Worm (Caenorhabditis elegans) whole organism, young adult: Measurements from ENCODE around the gene Y45F10D.16.

Experiments
- B0019.2 ChIP-seq: fragments of 200-800 bp; sonication (Bioruptor generic); conservative IDR thresholded peaks from 2 replicates; pipeline ENCODE4 v1.3.6; 2022; ENCODE audit warnings: missing genetic modification reagents, missing genetic modification characterization, missing compliant biosample characterization
- B0035.1 ChIP-seq: sonication (generic microtip); optimal IDR thresholded peaks from 2 replicates; lab custom pipeline; 2016; ENCODE audit warnings: missing genetic modification characterization, mild to moderate bottlenecking, missing compliant biosample characterization, missing genotype, missing genetic modification reagents
- B0261.1 ChIP-seq: sonication (generic microtip); optimal IDR thresholded peaks from 2 replicates; lab custom pipeline; 2016; ENCODE audit warnings: mild to moderate bottlenecking, missing genetic modification characterization, moderate library complexity, missing compliant biosample characterization
- C06A6.2 ChIP-seq: fragments of 200-800 bp; sonication (Bioruptor generic); conservative IDR thresholded peaks from 2 replicates; pipeline ENCODE4 v1.3.6; 2022; ENCODE audit warnings: missing genetic modification characterization, missing compliant biosample characterization
- F49E8.2 ChIP-seq: sonication (generic microtip); optimal IDR thresholded peaks from 3 replicates; lab custom pipeline; 2017; ENCODE audit warnings: missing genetic modification characterization, mild to moderate bottlenecking, missing compliant biosample characterization, antibody characterized with exemption, moderate library complexity; ENCODE audit not compliant: insufficient read depth
- F57A8.1 ChIP-seq: fragments of 200-800 bp; sonication (Bioruptor generic); optimal IDR thresholded peaks from 2 replicates; lab custom pipeline; 2018; ENCODE audit warnings: mild to moderate bottlenecking, missing genetic modification characterization, moderate library complexity, missing compliant biosample characterization
- T07F8.4 ChIP-seq: sonication (generic microtip); optimal IDR thresholded peaks from 2 replicates; lab custom pipeline; 2016; ENCODE audit warnings: mild to moderate bottlenecking, missing genetic modification characterization, moderate library complexity, missing compliant biosample characterization
- T26A5.8 ChIP-seq: sonication (generic microtip); optimal IDR thresholded peaks from 2 replicates; lab custom pipeline; 2016; ENCODE audit warnings: missing genetic modification characterization, missing compliant biosample characterization
- Y56A3A.18 ChIP-seq: fragments of 200-800 bp; sonication (Bioruptor generic); IDR thresholded peaks from 2 replicates; pipeline ENCODE4 v1.3.6; 2022; ENCODE audit warnings: missing genetic modification reagents, missing genetic modification characterization, missing compliant biosample characterization
- Y67H2A.10 ChIP-seq: fragments of 200-800 bp; sonication (Bioruptor generic); conservative IDR thresholded peaks from 2 replicates; pipeline ENCODE4 v1.3.6; 2022; ENCODE audit warnings: missing genetic modification reagents, missing genetic modification characterization, missing compliant biosample characterization
- Y79H2A.3 ChIP-seq: fragments of 200-800 bp; sonication (Bioruptor generic); conservative IDR thresholded peaks from 2 replicates; pipeline ENCODE4 v1.3.6; 2022; ENCODE audit warnings: missing genetic modification reagents, missing genetic modification characterization, missing compliant biosample characterization
- ZK185.1 ChIP-seq: sonication (generic microtip); optimal IDR thresholded peaks from 2 replicates; lab custom pipeline; 2016; ENCODE audit warnings: mild to moderate bottlenecking, missing genetic modification characterization, missing compliant biosample characterization; ENCODE audit not compliant: poor library complexity, severe bottlenecking
- athp-1 ChIP-seq: sonication (generic microtip); optimal IDR thresholded peaks from 2 replicates; lab custom pipeline; 2017; ENCODE audit warnings: mild to moderate bottlenecking, missing genetic modification characterization, missing compliant biosample characterization
- attf-6 ChIP-seq: fragments of 200-800 bp; sonication (Bioruptor generic); IDR thresholded peaks from 2 replicates; pipeline ENCODE4 v1.3.6; 2022; ENCODE audit warnings: missing genetic modification reagents, missing genetic modification characterization, missing compliant biosample characterization
- cebp-2 ChIP-seq: fragments of 200-800 bp; sonication (Bioruptor generic); IDR thresholded peaks from 2 replicates; pipeline ENCODE4 v1.3.6; 2022; ENCODE audit warnings: missing genetic modification characterization, missing compliant biosample characterization
- ceh-100 ChIP-seq: fragments of 200-800 bp; sonication (Bioruptor generic); IDR thresholded peaks from 2 replicates; pipeline ENCODE4 v1.3.6; 2022; ENCODE audit warnings: missing genetic modification reagents, missing genetic modification characterization, missing compliant biosample characterization
- ceh-91 ChIP-seq: fragments of 200-800 bp; sonication (Bioruptor generic); IDR thresholded peaks from 2 replicates; pipeline ENCODE4 v1.3.6; 2022; ENCODE audit warnings: missing genetic modification reagents, missing genetic modification characterization, missing compliant biosample characterization
- dpl-1 ChIP-seq: fragments of 150-350 bp; optimal IDR thresholded peaks from 2 replicates; lab custom pipeline; 2014; ENCODE audit warnings: missing biosample characterization, missing genetic modification reagents, missing genetic modification characterization
- egl-18 ChIP-seq: fragments of 200-800 bp; sonication (Bioruptor generic); IDR thresholded peaks from 2 replicates; pipeline ENCODE4 v1.3.6; 2022; ENCODE audit warnings: missing genetic modification reagents, missing genetic modification characterization, missing compliant biosample characterization
- egl-44 ChIP-seq: fragments of 200-800 bp; sonication (Bioruptor generic); IDR thresholded peaks from 2 replicates; pipeline ENCODE4 v1.3.6; 2022; ENCODE audit warnings: missing genetic modification reagents, missing genetic modification characterization, missing compliant biosample characterization
- fkh-3 ChIP-seq: sonication (generic microtip); optimal IDR thresholded peaks from 2 replicates; lab custom pipeline; 2016; ENCODE audit warnings: mild to moderate bottlenecking, missing genetic modification characterization, missing compliant biosample characterization
- gei-17 ChIP-seq: fragments of 200-800 bp; sonication (Bioruptor generic); optimal IDR thresholded peaks from 2 replicates; lab custom pipeline; 2018; ENCODE audit warnings: mild to moderate bottlenecking, missing genetic modification characterization, missing compliant biosample characterization
- hlh-12 ChIP-seq: sonication (generic microtip); optimal IDR thresholded peaks from 2 replicates; lab custom pipeline; 2016; ENCODE audit warnings: missing genetic modification characterization, missing compliant biosample characterization
- hmg-1.2 ChIP-seq: fragments of 200-800 bp; sonication (Bioruptor generic); IDR thresholded peaks from 2 replicates; pipeline ENCODE4 v1.3.6; 2022; ENCODE audit warnings: missing genetic modification reagents, missing genetic modification characterization, missing compliant biosample characterization
- hmg-20 ChIP-seq: fragments of 200-800 bp; sonication (Bioruptor generic); IDR thresholded peaks from 2 replicates; pipeline ENCODE4 v1.3.6; 2022; ENCODE audit warnings: missing genetic modification reagents, missing genetic modification characterization, missing compliant biosample characterization
- hsf-1 ChIP-seq: fragments of 200-800 bp; sonication (Bioruptor generic); IDR thresholded peaks from 2 replicates; pipeline ENCODE4 v1.3.6; 2022; ENCODE audit warnings: missing genetic modification reagents, missing genetic modification characterization, missing compliant biosample characterization
- lin-40 ChIP-seq: sonication (generic microtip); optimal IDR thresholded peaks from 2 replicates; lab custom pipeline; 2016; ENCODE audit warnings: missing genetic modification characterization, mild to moderate bottlenecking, missing compliant biosample characterization, missing genotype, missing genetic modification reagents
- lin-54 ChIP-seq: fragments of 200-800 bp; sonication (Bioruptor generic); optimal IDR thresholded peaks from 2 replicates; lab custom pipeline; 2018; ENCODE audit warnings: mild to moderate bottlenecking, missing genetic modification characterization, missing compliant biosample characterization
- lir-1 ChIP-seq: fragments of 200-800 bp; sonication (Bioruptor generic); conservative IDR thresholded peaks from 2 replicates; pipeline ENCODE4 v1.3.6; 2022; ENCODE audit warnings: missing genetic modification reagents, missing genetic modification characterization, missing compliant biosample characterization
- lsl-1 ChIP-seq: fragments of 200-800 bp; sonication (Bioruptor generic); optimal IDR thresholded peaks from 2 replicates; lab custom pipeline; 2018; ENCODE audit warnings: mild to moderate bottlenecking, missing genetic modification characterization, moderate library complexity, missing compliant biosample characterization
- lsy-27 ChIP-seq: sonication (generic microtip); optimal IDR thresholded peaks from 2 replicates; lab custom pipeline; 2017; ENCODE audit warnings: missing genetic modification characterization, mild to moderate bottlenecking, missing compliant biosample characterization, antibody characterized with exemption, missing genotype, borderline replicate concordance; ENCODE audit not compliant: insufficient read depth
- madf-10 ChIP-seq: sonication (generic microtip); optimal IDR thresholded peaks from 2 replicates; lab custom pipeline; 2016; ENCODE audit warnings: mild to moderate bottlenecking, missing genetic modification characterization, missing compliant biosample characterization
- madf-3 ChIP-seq: fragments of 200-800 bp; sonication (Bioruptor generic); IDR thresholded peaks from 2 replicates; pipeline ENCODE4 v1.3.6; 2022; ENCODE audit warnings: missing genetic modification reagents, missing genetic modification characterization, missing compliant biosample characterization
- madf-6 ChIP-seq: fragments of 200-800 bp; sonication (Bioruptor generic); IDR thresholded peaks from 2 replicates; pipeline ENCODE4 v1.3.6; 2022; ENCODE audit warnings: missing genetic modification reagents, missing genetic modification characterization, missing compliant biosample characterization
- mcd-1 ChIP-seq: fragments of 200-800 bp; sonication (Bioruptor generic); IDR thresholded peaks from 2 replicates; pipeline ENCODE4 v1.3.6; 2022; ENCODE audit warnings: missing genetic modification reagents, missing genetic modification characterization, missing compliant biosample characterization
- nfya-2 ChIP-seq: fragments of 200-800 bp; sonication (Bioruptor generic); IDR thresholded peaks from 2 replicates; pipeline ENCODE4 v1.3.6; 2022; ENCODE audit warnings: missing genetic modification reagents, missing genetic modification characterization, missing compliant biosample characterization
- nhr-120 ChIP-seq: fragments of 200-800 bp; sonication (Bioruptor generic); IDR thresholded peaks from 2 replicates; pipeline ENCODE4 v1.3.6; 2022; ENCODE audit warnings: missing genetic modification characterization, missing compliant biosample characterization
- pbrm-1 ChIP-seq: fragments of 200-800 bp; sonication (Bioruptor generic); IDR thresholded peaks from 2 replicates; pipeline ENCODE4 v1.3.6; 2022; ENCODE audit warnings: missing genetic modification reagents, missing genetic modification characterization, missing compliant biosample characterization
- rcor-1 ChIP-seq: fragments of 200-800 bp; sonication (Bioruptor generic); IDR thresholded peaks from 2 replicates; pipeline ENCODE4 v1.3.6; 2022; ENCODE audit warnings: missing genetic modification reagents, missing genetic modification characterization, missing compliant biosample characterization
- sea-2 ChIP-seq: fragments of 200-800 bp; sonication (Bioruptor generic); IDR thresholded peaks from 2 replicates; pipeline ENCODE4 v1.3.6; 2022; ENCODE audit warnings: missing genetic modification characterization, missing compliant biosample characterization
- snpc-3.4 ChIP-seq: sonication (generic microtip); optimal IDR thresholded peaks from 2 replicates; lab custom pipeline; 2017; ENCODE audit warnings: missing genetic modification characterization, mild to moderate bottlenecking, missing compliant biosample characterization, antibody characterized with exemption, moderate library complexity, missing genotype, missing genetic modification reagents
- unc-130 ChIP-seq: sonication (generic microtip); optimal IDR thresholded peaks from 2 replicates; lab custom pipeline; 2016; ENCODE audit warnings: missing genetic modification reagents, missing genetic modification characterization, missing compliant biosample characterization
- unc-62 ChIP-seq: fragments of 150-350 bp; optimal IDR thresholded peaks from 2 replicates; lab custom pipeline; 2014; ENCODE audit warnings: missing biosample characterization, missing genetic modification reagents, missing genetic modification characterization
- zfh-2 ChIP-seq: fragments of 200-800 bp; sonication (Bioruptor generic); conservative IDR thresholded peaks from 2 replicates; pipeline ENCODE4 v1.3.6; 2022; ENCODE audit warnings: missing genetic modification reagents, missing genetic modification characterization, missing compliant biosample characterization
- zim-3 ChIP-seq: sonication (generic microtip); optimal IDR thresholded peaks from 2 replicates; lab custom pipeline; 2017; ENCODE audit warnings: mild to moderate bottlenecking, missing genetic modification characterization, moderate library complexity, missing compliant biosample characterization
- ztf-3 ChIP-seq: fragments of 200-800 bp; sonication (Bioruptor generic); optimal IDR thresholded peaks from 2 replicates; lab custom pipeline; 2018; ENCODE audit warnings: mild to moderate bottlenecking, missing genetic modification characterization, missing compliant biosample characterization

The Y45F10D.16 gene

ce11 chrIV:13788652-13789051 is 12.4 kb downstream of the Y45F10D.16 start, which contains the start of the genes sas-6 and Y45F10D.7 (continued):
- TF ChIP-seq mcd-1 (GFP tag; lab: Robert Waterston, UW) = 0 out of 2 replicates have a peak, but pooled peaks have one; percentile 30
- peak; percentile 80 for TF ChIP-seq dpl-1
- no peak for TF ChIP-seq gei-17
- peak; percentile 24 for TF ChIP-seq snpc-3.4 (tag; lab: Kevin White, UChicago)
- no peak for TF ChIP-seq T07F8.4 (tag; lab: Kevin White, UChicago)
- TF ChIP-seq Y56A3A.18 (GFP tag; lab: Robert Waterston, UW) = no peak
- TF ChIP-seq hlh-12 (tag; lab: Kevin White, UChicago) = no peak
- peak; percentile 36 for TF ChIP-seq ZK185.1
- TF ChIP-seq C06A6.2 (GFP tag; lab: Robert Waterston, UW) = no peak
- no peak for TF ChIP-seq unc-130 (GFP tag; lab: Kevin White, UChicago)
- no peak for TF ChIP-seq hmg-20 (GFP tag; lab: Robert Waterston, UW)
- no peak for TF ChIP-seq ceh-100 (GFP tag; lab: Robert Waterston, UW)
- TF ChIP-seq ztf-3 (GFP tag; lab: Kevin White, UChicago) = no peak
- TF ChIP-seq lsy-27 (tag; lab: Kevin White, UChicago) = no peak
- peak; percentile 33; the same call in 1 of the 2 replicates for TF ChIP-seq B0019.2 (GFP tag; lab: Robert Waterston, UW)
- no peak for TF ChIP-seq lir-1 (GFP tag; lab: Robert Waterston, UW)
- TF ChIP-seq zfh-2 = no peak
- TF ChIP-seq nhr-120 (GFP tag; lab: Robert Waterston, UW) = no peak
- TF ChIP-seq egl-44 (GFP tag; lab: Robert Waterston, UW) = no peak
- no peak for TF ChIP-seq athp-1 (tag; lab: Kevin White, UChicago)
- TF ChIP-seq cebp-2 = no peak
- TF ChIP-seq F49E8.2 (tag; lab: Kevin White, UChicago) = peak; percentile 11
- TF ChIP-seq B0261.1 (tag; lab: Kevin White, UChicago) = no peak
- no peak for TF ChIP-seq unc-62
- TF ChIP-seq lsl-1 (GFP tag; lab: Kevin White, UChicago) = peak; percentile 91
- TF ChIP-seq T26A5.8 = no peak
- no peak for TF ChIP-seq fkh-3
- TF ChIP-seq sea-2 (GFP tag; lab: Robert Waterston, UW) = no peak
- TF ChIP-seq madf-3 (GFP tag; lab: Robert Waterston, UW) = no peak
- TF ChIP-seq hmg-1.2 (GFP tag; lab: Robert Waterston, UW) = peak; percentile 38; the same call in 1 of the 2 replicates
- no peak for TF ChIP-seq nfya-2 (GFP tag; lab: Robert Waterston, UW)
- peak; percentile 31; the same call in 1 of the 2 replicates for TF ChIP-seq ceh-91 (GFP tag; lab: Robert Waterston, UW)
- TF ChIP-seq hsf-1 = no peak
- TF ChIP-seq zim-3 (tag; lab: Kevin White, UChicago) = no peak
- 0 out of 2 replicates have a peak, but pooled peaks have one; percentile 18 for TF ChIP-seq rcor-1 (GFP tag; lab: Robert Waterston, UW)
- TF ChIP-seq lin-40 (tag; lab: Kevin White, UChicago) = peak; percentile 6
- TF ChIP-seq madf-10 (tag; lab: Kevin White, UChicago) = no peak
- peak; percentile 72 for TF ChIP-seq madf-6 (GFP tag; lab: Robert Waterston, UW)
- no peak for TF ChIP-seq Y79H2A.3
- TF ChIP-seq lin-54 (GFP tag; lab: Kevin White, UChicago) = peak; percentile 87
- TF ChIP-seq egl-18 = no peak
- TF ChIP-seq attf-6 = peak; percentile 88
- TF ChIP-seq Y67H2A.10 (GFP tag; lab: Robert Waterston, UW) = no peak
- TF ChIP-seq B0035.1 = no peak
- no peak for TF ChIP-seq F57A8.1 (GFP tag; lab: Kevin White, UChicago)
- TF ChIP-seq pbrm-1 (GFP tag; lab: Robert Waterston, UW) = peak; percentile 34; the same call in 1 of the 2 replicates
- TF ChIP-seq, all 124 proteins: peak for 30
